Worm (Caenorhabditis elegans) whole organism, L4 larva: ENCODE data around the gene wrm-1.
A peak's percentile ranks its signal among the peaks of the same experiment; 100 is the strongest.

ENCODE experiments used
- F10B5.3 ChIP-seq: sonication (generic microtip); optimal IDR thresholded peaks from 2 replicates; lab custom pipeline; 2016; ENCODE audit warnings: mild to moderate bottlenecking, missing genetic modification characterization, missing compliant biosample characterization
- F37D6.2 ChIP-seq: sonication (generic microtip); optimal IDR thresholded peaks from 2 replicates; lab custom pipeline; 2016; ENCODE audit warnings: mild to moderate bottlenecking, missing genetic modification characterization, missing compliant biosample characterization
- R02D3.7 ChIP-seq: fragments of 150-350 bp; sonication (generic microtip); optimal IDR thresholded peaks from 3 replicates; lab custom pipeline; 2014; ENCODE audit warnings: missing biosample characterization, missing genetic modification characterization
- Y105C5A.15 ChIP-seq: fragments of 200-800 bp; sonication (Bioruptor generic); IDR thresholded peaks from 2 replicates; pipeline ENCODE4 v1.3.6; 2022; ENCODE audit warnings: missing genetic modification characterization, missing compliant biosample characterization
- Y48G9A.11 ChIP-seq: fragments of 200-800 bp; sonication (Bioruptor generic); IDR thresholded peaks from 2 replicates; pipeline ENCODE4 v1.3.6; 2022; ENCODE audit warnings: missing genetic modification reagents, missing genetic modification characterization, missing compliant biosample characterization
- ZK337.2 ChIP-seq: fragments of 200-800 bp; sonication (Bioruptor generic); IDR thresholded peaks from 2 replicates; pipeline ENCODE4 v1.3.6; 2022; ENCODE audit warnings: missing genetic modification reagents, missing genetic modification characterization, missing compliant biosample characterization
- ZK546.5 ChIP-seq, 2 experiments: sonication (generic microtip); optimal IDR thresholded peaks; 2 replicates each; lab custom pipeline; 2017; ENCODE audit warnings: missing biosample characterization in 2 of 2, missing genetic modification characterization in 2 of 2
- aha-1 ChIP-seq: fragments of 150-350 bp; peaks from one replicate; lab custom pipeline; 2014; ENCODE audit warnings: missing biosample characterization, missing genetic modification characterization
- ama-1 ChIP-seq: fragments of 150-350 bp; optimal IDR thresholded peaks from 2 replicates; lab custom pipeline; 2014; ENCODE audit warnings: inconsistent platforms, mixed read lengths
- ceh-20 ChIP-seq: fragments of 200-800 bp; sonication (Bioruptor generic); IDR thresholded peaks from 2 replicates; pipeline ENCODE4 v1.3.6; 2022; ENCODE audit warnings: missing genetic modification reagents, missing genetic modification characterization, missing compliant biosample characterization
- ceh-32 ChIP-seq: sonication (generic microtip); optimal IDR thresholded peaks from 2 replicates; lab custom pipeline; 2016; ENCODE audit warnings: mild to moderate bottlenecking, missing genetic modification characterization, missing compliant biosample characterization; ENCODE audit not compliant: poor library complexity
- ceh-62 ChIP-seq: sonication (generic microtip); optimal IDR thresholded peaks from 2 replicates; lab custom pipeline; 2017; ENCODE audit warnings: missing biosample characterization, missing genetic modification characterization
- cey-2 ChIP-seq: sonication (generic microtip); optimal IDR thresholded peaks from 3 replicates; lab custom pipeline; 2017; ENCODE audit warnings: missing genetic modification characterization, mild to moderate bottlenecking, missing compliant biosample characterization, antibody characterized with exemption, borderline replicate concordance; ENCODE audit not compliant: insufficient read depth
- daf-16 ChIP-seq, 3 experiments: sonication (generic microtip); optimal IDR thresholded peaks; 2 replicates each; lab custom pipeline; 2016 to 2017; ENCODE audit warnings: missing genetic modification characterization in 3 of 3, missing genetic modification reagents in 3 of 3, mild to moderate bottlenecking in 2 of 3, missing compliant biosample characterization in 2 of 3, missing biosample characterization in 1 of 3, moderate library complexity in 1 of 3
- daf-8 ChIP-seq: fragments of 200-800 bp; sonication (Bioruptor generic); IDR thresholded peaks from 2 replicates; pipeline ENCODE4 v1.3.6; 2022; ENCODE audit warnings: missing genetic modification characterization, missing compliant biosample characterization
- dmd-6 ChIP-seq: fragments of 200-800 bp; sonication (Bioruptor generic); IDR thresholded peaks from 2 replicates; pipeline ENCODE4 v1.3.6; 2022; ENCODE audit warnings: missing genetic modification reagents, missing genetic modification characterization, missing compliant biosample characterization
- dpl-1 ChIP-seq: fragments of 150-350 bp; optimal IDR thresholded peaks from 2 replicates; lab custom pipeline; 2014; ENCODE audit warnings: missing biosample characterization, missing genetic modification reagents, missing genetic modification characterization
- duxl-1 ChIP-seq: sonication (generic microtip); optimal IDR thresholded peaks from 2 replicates; lab custom pipeline; 2016; ENCODE audit warnings: mild to moderate bottlenecking, missing genetic modification characterization, moderate library complexity, missing compliant biosample characterization; ENCODE audit not compliant: poor library complexity
- fkh-10 ChIP-seq: fragments of 150-350 bp; optimal IDR thresholded peaks from 2 replicates; lab custom pipeline; 2014; ENCODE audit warnings: missing biosample characterization, missing genetic modification reagents, missing genetic modification characterization
- gei-8 ChIP-seq: fragments of 200-800 bp; sonication (Bioruptor generic); optimal IDR thresholded peaks from 2 replicates; lab custom pipeline; 2018; ENCODE audit warnings: mild to moderate bottlenecking, missing genetic modification characterization, missing compliant biosample characterization
- hlh-30 ChIP-seq: sonication (generic microtip); optimal IDR thresholded peaks from 2 replicates; lab custom pipeline; 2017; ENCODE audit warnings: antibody characterized with exemption, mild to moderate bottlenecking, missing genetic modification characterization, missing compliant biosample characterization; ENCODE audit not compliant: insufficient read depth
- lin-1 ChIP-seq: fragments of 200-800 bp; sonication (Bioruptor generic); IDR thresholded peaks from 2 replicates; pipeline ENCODE4 v1.3.6; 2022; ENCODE audit warnings: missing genetic modification reagents, missing genetic modification characterization, missing compliant biosample characterization
- lin-13 ChIP-seq: fragments of 150-350 bp; optimal IDR thresholded peaks from 2 replicates; lab custom pipeline; 2014; ENCODE audit warnings: missing biosample characterization, missing genetic modification reagents, missing genetic modification characterization
- lin-29 ChIP-seq: fragments of 200-800 bp; sonication (Bioruptor generic); IDR thresholded peaks from 2 replicates; pipeline ENCODE4 v1.3.6; 2022; ENCODE audit warnings: missing genetic modification reagents, missing genetic modification characterization, missing compliant biosample characterization
- lir-3 ChIP-seq: sonication (generic microtip); optimal IDR thresholded peaks from 2 replicates; lab custom pipeline; 2016; ENCODE audit warnings: mild to moderate bottlenecking, missing genetic modification characterization, missing compliant biosample characterization
- madf-9 ChIP-seq: fragments of 200-800 bp; sonication (Bioruptor generic); conservative IDR thresholded peaks from 2 replicates; pipeline ENCODE4 v1.3.6; 2022; ENCODE audit warnings: missing genetic modification reagents, missing genetic modification characterization, missing compliant biosample characterization
- mdt-29 ChIP-seq: fragments of 200-800 bp; sonication (Bioruptor generic); IDR thresholded peaks from 2 replicates; pipeline ENCODE4 v1.3.6; 2022; ENCODE audit warnings: missing genetic modification reagents, missing genetic modification characterization, missing compliant biosample characterization
- mxl-2 ChIP-seq: fragments of 200-800 bp; sonication (Bioruptor generic); conservative IDR thresholded peaks from 2 replicates; pipeline ENCODE4 v1.3.6; 2022; ENCODE audit warnings: missing genetic modification reagents, missing genetic modification characterization, missing compliant biosample characterization
- nhr-10 ChIP-seq: fragments of 150-350 bp; optimal IDR thresholded peaks from 2 replicates; lab custom pipeline; 2014; ENCODE audit warnings: missing biosample characterization, missing genetic modification characterization
- nhr-11 ChIP-seq: fragments of 150-350 bp; optimal IDR thresholded peaks from 2 replicates; lab custom pipeline; 2014; ENCODE audit warnings: missing biosample characterization, missing genetic modification characterization
- nhr-237 ChIP-seq: sonication (generic microtip); optimal IDR thresholded peaks from 2 replicates; lab custom pipeline; 2017; ENCODE audit warnings: missing biosample characterization, missing genetic modification characterization
- nhr-28 ChIP-seq: fragments of 150-350 bp; optimal IDR thresholded peaks from 2 replicates; lab custom pipeline; 2014; ENCODE audit warnings: missing biosample characterization, missing genetic modification characterization
- nhr-6 ChIP-seq: fragments of 150-350 bp; optimal IDR thresholded peaks from 2 replicates; lab custom pipeline; 2014; ENCODE audit warnings: missing biosample characterization, missing genetic modification characterization
- pha-4 ChIP-seq, 2 experiments: fragments of 150-350 bp in 1 of 2; fragments of 200-800 bp in 1 of 2; sonication (Bioruptor generic) in 1 of 2; IDR thresholded peaks in 1 of 2; optimal IDR thresholded peaks in 1 of 2; 2 replicates each; pipeline versions ENCODE4 v1.3.6 to Lab custom; 2014 to 2022; ENCODE audit warnings: missing genetic modification characterization in 2 of 2, missing genetic modification reagents in 2 of 2, missing biosample characterization in 1 of 2, missing compliant biosample characterization in 1 of 2
- rbr-2 ChIP-seq: sonication (generic microtip); optimal IDR thresholded peaks from 2 replicates; lab custom pipeline; 2016; ENCODE audit warnings: missing genotype, missing genetic modification characterization, missing compliant biosample characterization
- sdz-12 ChIP-seq: fragments of 200-800 bp; sonication (Bioruptor generic); optimal IDR thresholded peaks from 2 replicates; lab custom pipeline; 2018; ENCODE audit warnings: mild to moderate bottlenecking, missing genetic modification characterization, missing compliant biosample characterization
- set-16 ChIP-seq: fragments of 200-800 bp; sonication (Bioruptor generic); IDR thresholded peaks from 2 replicates; pipeline ENCODE4 v1.3.6; 2022; ENCODE audit warnings: missing genetic modification reagents, missing genetic modification characterization, missing compliant biosample characterization
- spr-3 ChIP-seq: fragments of 200-800 bp; sonication (Bioruptor generic); optimal IDR thresholded peaks from 2 replicates; lab custom pipeline; 2018; ENCODE audit warnings: mild to moderate bottlenecking, missing genetic modification characterization, missing compliant biosample characterization
- unc-39 ChIP-seq: sonication (generic microtip); optimal IDR thresholded peaks from 2 replicates; lab custom pipeline; 2017; ENCODE audit warnings: missing biosample characterization, missing genetic modification characterization
- unc-62 ChIP-seq, 3 experiments: fragments of 150-350 bp in 1 of 3; sonication (generic microtip); optimal IDR thresholded peaks in 2 of 3; peaks in 1 of 3; 1 replicate in 1 of 3; 2 replicates in 2 of 3; lab custom pipeline; 2014 to 2017; ENCODE audit warnings: missing biosample characterization in 3 of 3, missing genetic modification characterization in 3 of 3, missing genetic modification reagents in 3 of 3, missing genotype in 1 of 3
- zip-2 ChIP-seq: fragments of 150-350 bp; optimal IDR thresholded peaks from 2 replicates; lab custom pipeline; 2014; ENCODE audit warnings: missing biosample characterization, missing genetic modification characterization
- ztf-7 ChIP-seq: fragments of 150-350 bp; optimal IDR thresholded peaks from 2 replicates; lab custom pipeline; 2014; ENCODE audit warnings: missing biosample characterization, missing genetic modification characterization

wrm-1 gene

ce11 chrIII:5744579-5744978, 21.9 kb downstream of the wrm-1 start, which contains the start of gene B0244.5:
Gene B0244.5, plus strand, starts transcription at chrIII:5744879.
- TF ChIP-seq dmd-6 (no peak), madf-9 (no peak), ZK337.2 (no peak), F37D6.2 (tag; lab: Kevin White, UChicago) (no peak), lin-29 (GFP tag; lab: Robert Waterston, UW) (no peak), unc-39 (tag; lab: Kevin White, UChicago) (no peak), mxl-2 (no peak), hlh-30 (tag; lab: Kevin White, UChicago) (no peak), ceh-20 (GFP tag; lab: Robert Waterston, UW) (no peak), rbr-2 (no peak), daf-8 (no peak)

DNA sequence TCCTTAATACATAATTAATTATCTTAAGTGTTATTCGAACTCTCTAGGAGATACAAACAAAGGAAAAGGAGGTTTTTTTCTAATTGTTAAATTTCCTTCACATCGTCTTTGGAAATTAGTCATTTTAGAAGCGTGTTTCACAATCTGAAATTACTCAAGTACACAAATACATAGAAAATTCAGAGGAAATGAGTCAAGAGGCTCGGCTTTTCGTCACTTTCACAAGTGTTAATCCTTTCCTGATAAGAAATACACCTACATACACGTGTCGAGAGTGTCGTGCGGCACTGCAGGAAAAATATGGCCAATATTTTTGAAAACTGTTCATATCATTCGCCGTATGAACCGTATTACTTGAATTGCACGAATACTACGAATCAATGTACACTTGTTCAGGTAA, 24.5 kb downstream of the wrm-1 start, which contains the start of gene B0244.4:
TSS of gene B0244.4 (plus strand) at position 301 of the 400 bp plus-strand sequence.
- TF ChIP-seq pha-4 (GFP tag; IDR thresholded peaks at IDR 0.05; lab: Robert Waterston, UW) (no peak), pha-4 (tag; optimal IDR thresholded peaks at IDR 0.05; lab: Kevin White, UChicago) (no peak), set-16 (no peak), mxl-2 (no peak), unc-62 (GFP tag; optimal IDR thresholded peaks at IDR 0.05 in 1 of 2; lab: Kevin White, UChicago) (no peak), unc-62 (tag; optimal IDR thresholded peaks at IDR 0.05; lab: Kevin White, UChicago) (no peak), cey-2 (tag; lab: Kevin White, UChicago) (no peak), gei-8 (GFP tag; lab: Kevin White, UChicago) (no peak), zip-2 (no peak), ceh-62 (tag; lab: Kevin White, UChicago) (no peak), nhr-10 (tag; lab: Kevin White, UChicago) (no peak)

- TF ChIP-seq aha-1 (tag; lab: Kevin White, UChicago): peak; percentile 63
- TF ChIP-seq lir-3 (tag; lab: Kevin White, UChicago): no peak
Observed at ce11 chrIII:5748360-5748759, 25.7 kb downstream of the wrm-1 start.

DNA sequence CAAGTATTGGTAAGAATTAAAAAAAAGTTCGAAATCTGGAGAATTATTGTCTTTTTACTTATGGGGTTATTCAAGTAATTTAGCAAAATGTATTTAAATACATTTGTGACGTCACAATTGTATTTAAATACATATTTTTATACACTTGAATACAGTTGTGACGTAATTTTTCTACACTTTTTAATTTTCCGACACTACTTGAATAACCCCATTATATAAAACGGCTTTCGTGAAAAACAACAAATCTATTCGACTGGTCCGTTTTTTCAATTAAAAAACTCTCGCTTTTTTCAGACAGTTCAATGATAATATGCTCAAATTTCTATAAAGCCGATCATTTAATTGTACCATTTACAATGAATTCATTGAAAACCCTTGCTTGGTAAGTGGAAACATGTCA, 27.9 kb downstream of the wrm-1 start:
- no peak for TF ChIP-seq madf-9
- no peak for TF ChIP-seq nhr-237 (tag; lab: Kevin White, UChicago)
- TF ChIP-seq set-16: no peak
- TF ChIP-seq Y105C5A.15 (GFP tag; lab: Robert Waterston, UW): no peak

DNA sequence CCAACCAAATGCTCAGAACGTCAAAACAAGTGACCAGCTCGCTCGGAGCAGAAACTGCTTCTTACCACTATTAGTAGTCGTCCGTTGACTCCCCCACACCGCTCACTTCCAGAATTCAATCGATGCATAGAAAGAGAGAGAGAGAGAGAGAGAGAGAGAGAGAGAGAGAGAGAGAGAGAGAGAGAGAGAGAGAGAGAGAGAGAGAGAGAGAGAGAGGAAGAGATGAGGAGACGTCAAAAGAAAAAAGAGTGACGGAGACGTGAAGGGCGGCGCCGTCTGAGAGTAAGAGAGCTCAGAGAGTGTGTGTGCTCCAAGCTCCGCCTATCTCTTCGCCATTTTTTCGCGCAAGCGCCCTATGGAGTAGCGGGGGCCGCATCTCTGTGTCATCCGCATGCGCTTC, 32.6 kb downstream of the wrm-1 start, which contains the start of gene ida-1:
TSS of gene ida-1 (plus strand) at position 336 of the 400 bp plus-strand sequence.
- no peak for TF ChIP-seq mxl-2
- TF ChIP-seq ZK337.2: no peak
- TF ChIP-seq Y48G9A.11 (GFP tag; lab: Robert Waterston, UW): no peak
- no peak for TF ChIP-seq lin-13 (GFP tag; lab: Kevin White, UChicago)
- no peak for TF ChIP-seq ceh-62 (tag; lab: Kevin White, UChicago)
- TF ChIP-seq set-16: peak; percentile 90
- TF ChIP-seq ceh-32 (tag; lab: Kevin White, UChicago): no peak
- no peak for TF ChIP-seq daf-16 (GFP tag; optimal IDR thresholded peaks at IDR 0.05; lab: Kevin White, UChicago)
- TF ChIP-seq daf-16 (tag; optimal IDR thresholded peaks at IDR 0.05; lab: Kevin White, UChicago): no peak
- TF ChIP-seq spr-3 (GFP tag; lab: Kevin White, UChicago): no peak
- TF ChIP-seq R02D3.7 (tag; lab: Kevin White, UChicago): no peak
- TF ChIP-seq ceh-20 (GFP tag; lab: Robert Waterston, UW): 0 out of 2 replicates have a peak, but pooled peaks have one; percentile 42
- no peak for TF ChIP-seq nhr-6 (tag; lab: Kevin White, UChicago)
- no peak for TF ChIP-seq dpl-1 (GFP tag; lab: Kevin White, UChicago)
- TF ChIP-seq mdt-29 (GFP tag; lab: Robert Waterston, UW): no peak
- TF ChIP-seq nhr-28: no peak
- TF ChIP-seq ZK546.5 (tag; optimal IDR thresholded peaks at IDR 0.05; lab: Kevin White, UChicago): no peak
- no peak for TF ChIP-seq F10B5.3 (tag; lab: Kevin White, UChicago)
- no peak for TF ChIP-seq gei-8 (GFP tag; lab: Kevin White, UChicago)
- TF ChIP-seq lin-1 (GFP tag; lab: Robert Waterston, UW): no peak
- TF ChIP-seq nhr-11 (tag; lab: Kevin White, UChicago): no peak
- no peak for TF ChIP-seq duxl-1 (tag; lab: Kevin White, UChicago)
- no peak for TF ChIP-seq fkh-10 (GFP tag; lab: Kevin White, UChicago)
- no peak for TF ChIP-seq ztf-7 (tag; lab: Kevin White, UChicago)
- no peak for TF ChIP-seq F37D6.2 (tag; lab: Kevin White, UChicago)
- TF ChIP-seq ama-1 (lab: Kevin White, UChicago): no peak
- no peak for TF ChIP-seq sdz-12
- 0 out of 2 replicates have a peak, but pooled peaks have one; percentile 7 for TF ChIP-seq dmd-6
- no peak for TF ChIP-seq Y105C5A.15 (GFP tag; lab: Robert Waterston, UW)
